Worm (Caenorhabditis elegans): Measurements from ENCODE around the gene H10E21.4.

The H10E21.4 gene

ce11 chrIII:15224-15822, 4.2 kb downstream of the H10E21.4 start, which contains the start of gene H10E21.1:
H10E21.1 (plus strand) TSS chrIII:15772.
- no peak for TF ChIP-seq W03F9.2 (tag; optimal IDR thresholded peaks at IDR 0.05)

- TF ChIP-seq W03F9.2 (tag; optimal IDR thresholded peaks at IDR 0.05) (no peak), dao-5 (tag; optimal IDR thresholded peaks at IDR 0.05) (no peak), him-1 (tag; optimal IDR thresholded peaks at IDR 0.05) (no peak)
These were observed 4.8 kb downstream of the H10E21.4 start, which contains the start of gene nhr-80 for ce11 chrIII:14671-15070. nhr-80 (minus strand) TSS chrIII:14869.

- TF ChIP-seq dao-5 (tag; optimal IDR thresholded peaks at IDR 0.05) (no peak), him-1 (tag; optimal IDR thresholded peaks at IDR 0.05) (no peak), W03F9.2 (tag; optimal IDR thresholded peaks at IDR 0.05) (no peak)
These were observed 5.3 kb downstream of the H10E21.4 start for ce11 chrIII:14175-14574.

- no peak for TF ChIP-seq him-1 (tag; optimal IDR thresholded peaks at IDR 0.05)
- no peak for TF ChIP-seq W03F9.2 (tag; optimal IDR thresholded peaks at IDR 0.05)
- TF ChIP-seq dao-5 (tag; optimal IDR thresholded peaks at IDR 0.05), result no peak
These were observed 16.5 kb downstream of the H10E21.4 start, which contains the start of the genes fbxa-6, cTel54X.2 and npr-30 for ce11 chrIII:2919-3371. fbxa-6 (minus strand) TSS chrIII:3097. cTel54X.2 (plus strand) TSS chrIII:3278. npr-30 (plus strand) TSS chrIII:3321.
